Worm (Caenorhabditis elegans): Measurements from ENCODE around the gene F55A11.1.

- no peak for TF ChIP-seq ceh-36 (tag; optimal IDR thresholded peaks at IDR 0.05)
- no peak for TF ChIP-seq ama-1 (optimal IDR thresholded peaks at IDR 0.05)
- TF ChIP-seq tra-4 (tag; optimal IDR thresholded peaks at IDR 0.05) = no peak
- no peak for TF ChIP-seq aly-1 (tag; optimal IDR thresholded peaks at IDR 0.05)
- no peak for TF ChIP-seq F13C5.2 (tag; optimal IDR thresholded peaks at IDR 0.05)
- no peak for TF ChIP-seq tbx-11 (GFP tag; IDR thresholded peaks at IDR 0.05)
- no peak for TF ChIP-seq pes-1 (GFP tag; IDR thresholded peaks at IDR 0.05)
- TF ChIP-seq scrt-1 (GFP tag; IDR thresholded peaks at IDR 0.05) = no peak
Observed at ce11 chrV:11716930-11717329, 47.3 kb downstream of the F55A11.1 start.
